Fruit fly (Drosophila melanogaster): ENCODE results near the gene RpS6.
A peak's percentile ranks its signal among the peaks of the same experiment; 100 is the strongest.

Gene RpS6

DNA sequence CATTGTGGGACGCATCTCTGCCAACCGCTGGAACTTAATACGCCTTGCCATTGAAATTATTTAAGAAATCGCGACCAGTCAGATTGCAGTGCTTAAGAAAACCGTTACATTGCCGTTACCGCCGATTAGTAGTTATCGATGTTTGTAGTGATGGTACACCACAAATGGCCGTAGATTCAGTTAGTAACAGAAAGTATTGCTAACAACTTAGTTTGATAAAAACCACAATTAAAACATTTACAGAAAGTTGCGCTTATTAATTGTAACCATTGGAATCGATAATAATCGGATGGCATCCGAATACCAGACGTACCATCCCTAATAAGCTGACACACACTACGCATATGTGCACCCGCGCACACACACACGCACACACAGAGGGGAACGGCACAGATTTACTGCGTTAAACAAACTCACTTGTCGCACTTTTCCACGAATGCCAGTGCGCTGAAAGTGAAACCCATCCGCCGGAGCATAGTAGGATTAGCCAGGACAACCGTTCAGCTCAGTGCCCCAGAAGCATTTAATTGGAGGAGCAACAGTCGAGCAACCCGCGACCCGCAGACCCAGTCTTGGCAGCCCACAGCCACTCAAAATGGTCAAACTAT, 19.1 kb upstream of the RpS6 start, which contains the start of the genes hdm and Ykt6 (continued):
- TF ChIP-seq dan (GFP tag; IDR thresholded peaks at IDR 0.05) (no peak), CG4328 (GFP tag; optimal IDR thresholded peaks at IDR 0.05) (peak; percentile 9), pum (GFP tag; optimal IDR thresholded peaks at IDR 0.05) (peak; percentile 80), Xbp1 (GFP tag; optimal IDR thresholded peaks at IDR 0.05) (peak; percentile 83), CG10321 (GFP tag; IDR thresholded peaks at IDR 0.05) (no peak), pan (optimal IDR thresholded peaks at IDR 0.05) (no peak), pan (GFP tag; optimal IDR thresholded peaks at IDR 0.05 in 1 of 2, IDR thresholded peaks at IDR 0.05 in 1 of 2) (peak in 1 of 2 experiments; percentile 81), CG3995 (GFP tag; optimal IDR thresholded peaks at IDR 0.05) (peak; percentile 88), CG6765 (GFP tag; optimal IDR thresholded peaks at IDR 0.05) (peak; percentile 37), CG6175 (GFP tag; IDR thresholded peaks at IDR 0.05) (peak; percentile 73; the same call in 1 of the 3 replicates), CG11085 (GFP tag; IDR thresholded peaks at IDR 0.05) (peak; percentile 68), CG11456 (GFP tag; IDR thresholded peaks at IDR 0.05) (no peak; the same call in 1 of the 3 replicates), ac (GFP tag; optimal IDR thresholded peaks at IDR 0.05) (no peak), zf30C (GFP tag; optimal IDR thresholded peaks at IDR 0.05) (no peak), CG30403 (GFP tag; optimal IDR thresholded peaks at IDR 0.05) (peak; percentile 83), unpg (GFP tag; optimal IDR thresholded peaks at IDR 0.05) (no peak), CG17186 (GFP tag; optimal IDR thresholded peaks at IDR 0.05) (peak; percentile 90), shn (GFP tag; optimal IDR thresholded peaks at IDR 0.05) (peak; percentile 83), Fer2 (tag; optimal IDR thresholded peaks at IDR 0.05) (peak; percentile 39), CG7271 (tag; optimal IDR thresholded peaks at IDR 0.05) (peak; percentile 41), Atf-2 (GFP tag; optimal IDR thresholded peaks at IDR 0.05) (peak; percentile 62), btn (GFP tag; optimal IDR thresholded peaks at IDR 0.05) (peak; percentile 23), CG4820 (GFP tag; optimal IDR thresholded peaks at IDR 0.05) (peak; percentile 76), mirr (GFP tag; optimal IDR thresholded peaks at IDR 0.05) (no peak), gce (GFP tag; IDR thresholded peaks at IDR 0.05) (no peak), Aef1 (GFP tag; IDR thresholded peaks at IDR 0.05) (peak; percentile 72; the same call in 2 of the 3 replicates), dimm (GFP tag; IDR thresholded peaks at IDR 0.05) (no peak), CG9609 (GFP tag; optimal IDR thresholded peaks at IDR 0.05) (peak; percentile 84), Nf-YB (GFP tag; optimal IDR thresholded peaks at IDR 0.05) (peak; percentile 47), disco-r (GFP tag; optimal IDR thresholded peaks at IDR 0.05) (peak; percentile 41), CG2129 (GFP tag; IDR thresholded peaks at IDR 0.05; ENCODE audit: partially characterized antibody) (peak; percentile 93), odd (GFP tag; optimal IDR thresholded peaks at IDR 0.05) (no peak), CG11560 (tag; IDR thresholded peaks at IDR 0.05) (peak; percentile 65; the same call in 2 of the 3 replicates), hth (optimal IDR thresholded peaks at IDR 0.05) (no peak), Taf1 (GFP tag; IDR thresholded peaks at IDR 0.05) (peak; percentile 80; the same call in 1 of the 2 replicates), HLH3B (GFP tag; IDR thresholded peaks at IDR 0.05) (peak; percentile 77), z (GFP tag; IDR thresholded peaks at IDR 0.05) (no peak), CG4404 (GFP tag; IDR thresholded peaks at IDR 0.05) (peak; percentile 79), CG15514 (GFP tag; optimal IDR thresholded peaks at IDR 0.05) (peak; percentile 82), Abd-B (GFP tag; optimal IDR thresholded peaks at IDR 0.05) (no peak), onecut (GFP tag; IDR thresholded peaks at IDR 0.05) (peak; percentile 61), CG15601 (tag; optimal IDR thresholded peaks at IDR 0.05) (peak; percentile 66), CG7963 (GFP tag; IDR thresholded peaks at IDR 0.05; ENCODE audit: partially characterized antibody) (peak; percentile 77), CG1602 (GFP tag; optimal IDR thresholded peaks at IDR 0.05) (peak; percentile 76), CG10147 (GFP tag; optimal IDR thresholded peaks at IDR 0.05) (no peak), Dip3 (GFP tag; optimal IDR thresholded peaks at IDR 0.05) (peak; percentile 74), eve (GFP tag; optimal IDR thresholded peaks at IDR 0.05) (peak in 1 of 2 experiments; percentile 37), CG12659 (GFP tag; optimal IDR thresholded peaks at IDR 0.05) (peak; percentile 81), bcd (GFP tag; optimal IDR thresholded peaks at IDR 0.05) (no peak), CG12744 (GFP tag; optimal IDR thresholded peaks at IDR 0.05) (peak; percentile 58), CG13287 (GFP tag; IDR thresholded peaks at IDR 0.05; ENCODE audit: partially characterized antibody) (peak; percentile 98)

Measured in whole organism, embryonic.